Worm (Caenorhabditis elegans) whole organism, L4/young adult: ENCODE measurements around the gene cest-9.1.

ENCODE experiments used
- W03F9.2 ChIP-seq: fragments of 150-350 bp; optimal IDR thresholded peaks from 2 replicates; lab custom pipeline; 2014; ENCODE audit warnings: missing biosample characterization, missing genetic modification characterization
- dao-5 ChIP-seq: sonication (generic microtip); optimal IDR thresholded peaks from 2 replicates; lab custom pipeline; 2016; ENCODE audit warnings: missing genotype, missing genetic modification characterization, moderate library complexity, missing compliant biosample characterization
- him-1 ChIP-seq: sonication (generic microtip); optimal IDR thresholded peaks from 2 replicates; lab custom pipeline; 2016; ENCODE audit warnings: missing genotype, missing genetic modification reagents, missing genetic modification characterization, missing compliant biosample characterization

DNA sequence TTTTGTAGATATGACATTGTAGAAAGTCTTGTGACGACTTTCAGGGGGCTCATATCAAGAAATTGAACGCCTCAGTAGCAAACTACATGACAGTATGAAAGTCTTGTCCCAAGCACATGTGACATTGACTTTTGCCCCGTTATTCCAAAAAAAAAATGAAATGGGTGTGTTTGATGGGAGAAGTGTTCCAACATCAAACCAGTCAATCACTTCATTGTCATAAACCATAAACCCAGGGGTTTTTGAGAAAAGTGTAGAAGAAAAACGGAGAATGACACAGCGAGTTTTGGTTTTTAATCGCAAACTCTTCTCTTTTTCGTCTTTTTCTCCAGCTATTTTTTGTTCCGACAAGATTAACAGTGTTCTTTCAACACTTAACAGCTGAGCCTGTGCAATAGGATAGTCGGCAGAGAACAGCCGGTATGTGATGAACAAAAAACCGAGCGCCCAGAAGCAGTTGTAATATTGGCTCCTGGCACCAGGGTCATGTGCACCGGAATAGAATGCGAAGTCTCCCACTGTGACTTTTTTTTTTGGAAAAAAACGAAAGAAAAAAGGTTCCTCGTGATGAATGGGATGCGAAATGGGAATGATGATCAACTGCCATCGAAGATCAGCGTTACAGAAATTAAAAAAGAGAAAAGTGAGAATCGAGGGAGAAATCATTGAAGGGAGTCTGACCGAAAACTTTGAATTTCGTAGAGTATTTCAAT, 40.0 kb upstream of the cest-9.1 start:
- TF ChIP-seq dao-5 (tag; lab: Kevin White, UChicago) (no peak), him-1 (tag; lab: Kevin White, UChicago) (no peak), W03F9.2 (tag; lab: Kevin White, UChicago) (no peak)
